Worm (Caenorhabditis elegans) whole organism, young adult: Measurements from ENCODE around the gene C08B6.14.

ENCODE experiments used
- C06A6.2 ChIP-seq: fragments of 200-800 bp; sonication (Bioruptor generic); conservative IDR thresholded peaks from 2 replicates; pipeline ENCODE4 v1.3.6; 2022; ENCODE audit warnings: missing genetic modification characterization, missing compliant biosample characterization
- D2030.7 ChIP-seq: fragments of 200-800 bp; sonication (Bioruptor generic); IDR thresholded peaks from 2 replicates; pipeline ENCODE4 v1.3.6; 2022; ENCODE audit warnings: missing genetic modification reagents, missing genetic modification characterization, missing compliant biosample characterization
- F22D6.2 ChIP-seq: sonication (generic microtip); optimal IDR thresholded peaks from 2 replicates; lab custom pipeline; 2016; ENCODE audit warnings: mild to moderate bottlenecking, missing genetic modification characterization, missing compliant biosample characterization
- F33H1.4 ChIP-seq: fragments of 200-800 bp; sonication (Bioruptor generic); IDR thresholded peaks from 2 replicates; pipeline ENCODE4 v1.3.6; 2022; ENCODE audit warnings: missing genetic modification reagents, missing genetic modification characterization, missing compliant biosample characterization
- F55B11.4 ChIP-seq: sonication (generic microtip); optimal IDR thresholded peaks from 2 replicates; lab custom pipeline; 2016; ENCODE audit warnings: missing compliant biosample characterization, missing genetic modification characterization, borderline replicate concordance; ENCODE audit not compliant: insufficient read depth
- F57A8.1 ChIP-seq: fragments of 200-800 bp; sonication (Bioruptor generic); optimal IDR thresholded peaks from 2 replicates; lab custom pipeline; 2018; ENCODE audit warnings: mild to moderate bottlenecking, missing genetic modification characterization, moderate library complexity, missing compliant biosample characterization
- K12H6.12 ChIP-seq: fragments of 200-800 bp; sonication (Bioruptor generic); optimal IDR thresholded peaks from 2 replicates; lab custom pipeline; 2018; ENCODE audit warnings: mild to moderate bottlenecking, missing genetic modification characterization, missing compliant biosample characterization
- T07F8.4 ChIP-seq: sonication (generic microtip); optimal IDR thresholded peaks from 2 replicates; lab custom pipeline; 2016; ENCODE audit warnings: mild to moderate bottlenecking, missing genetic modification characterization, moderate library complexity, missing compliant biosample characterization
- Y53F4B.3 ChIP-seq: fragments of 200-800 bp; sonication (Bioruptor generic); IDR thresholded peaks from 2 replicates; pipeline ENCODE4 v1.3.6; 2022; ENCODE audit warnings: missing genetic modification reagents, missing genetic modification characterization, missing compliant biosample characterization
- Y79H2A.3 ChIP-seq: fragments of 200-800 bp; sonication (Bioruptor generic); conservative IDR thresholded peaks from 2 replicates; pipeline ENCODE4 v1.3.6; 2022; ENCODE audit warnings: missing genetic modification reagents, missing genetic modification characterization, missing compliant biosample characterization
- Y95B8A.8 ChIP-seq: fragments of 200-800 bp; sonication (Bioruptor generic); IDR thresholded peaks from 2 replicates; pipeline ENCODE4 v1.3.6; 2022; ENCODE audit warnings: missing genetic modification reagents, missing genetic modification characterization, missing compliant biosample characterization
- aptf-3 ChIP-seq: fragments of 200-800 bp; sonication (Bioruptor generic); IDR thresholded peaks from 2 replicates; pipeline ENCODE4 v1.3.6; 2022; ENCODE audit warnings: missing genetic modification characterization, missing compliant biosample characterization
- atf-7 ChIP-seq: sonication (generic microtip); optimal IDR thresholded peaks from 2 replicates; lab custom pipeline; 2017; ENCODE audit warnings: mild to moderate bottlenecking, missing genetic modification characterization, missing compliant biosample characterization
- attf-3 ChIP-seq: fragments of 200-800 bp; sonication (Bioruptor generic); conservative IDR thresholded peaks from 2 replicates; pipeline ENCODE4 v1.3.6; 2022; ENCODE audit warnings: missing genetic modification reagents, missing genetic modification characterization, missing compliant biosample characterization
- cebp-2 ChIP-seq: fragments of 200-800 bp; sonication (Bioruptor generic); IDR thresholded peaks from 2 replicates; pipeline ENCODE4 v1.3.6; 2022; ENCODE audit warnings: missing genetic modification characterization, missing compliant biosample characterization
- ceh-27 ChIP-seq: fragments of 200-800 bp; sonication (Bioruptor generic); optimal IDR thresholded peaks from 2 replicates; lab custom pipeline; 2018; ENCODE audit warnings: mild to moderate bottlenecking, missing genetic modification characterization, moderate library complexity, missing compliant biosample characterization
- ceh-58 ChIP-seq: fragments of 200-800 bp; sonication (Bioruptor generic); IDR thresholded peaks from 2 replicates; pipeline ENCODE4 v1.3.6; 2022; ENCODE audit warnings: missing genetic modification characterization, missing compliant biosample characterization
- ceh-91 ChIP-seq: fragments of 200-800 bp; sonication (Bioruptor generic); IDR thresholded peaks from 2 replicates; pipeline ENCODE4 v1.3.6; 2022; ENCODE audit warnings: missing genetic modification reagents, missing genetic modification characterization, missing compliant biosample characterization
- dpl-1 ChIP-seq: fragments of 150-350 bp; optimal IDR thresholded peaks from 2 replicates; lab custom pipeline; 2014; ENCODE audit warnings: missing biosample characterization, missing genetic modification reagents, missing genetic modification characterization
- egrh-3 ChIP-seq: fragments of 200-800 bp; sonication (Bioruptor generic); IDR thresholded peaks from 2 replicates; pipeline ENCODE4 v1.3.6; 2022; ENCODE audit warnings: missing genetic modification reagents, missing genetic modification characterization, missing compliant biosample characterization
- ets-4 ChIP-seq: fragments of 200-800 bp; sonication (Bioruptor generic); optimal IDR thresholded peaks from 2 replicates; lab custom pipeline; 2018; ENCODE audit warnings: mild to moderate bottlenecking, missing genetic modification characterization, missing compliant biosample characterization
- gei-17 ChIP-seq: fragments of 200-800 bp; sonication (Bioruptor generic); optimal IDR thresholded peaks from 2 replicates; lab custom pipeline; 2018; ENCODE audit warnings: mild to moderate bottlenecking, missing genetic modification characterization, missing compliant biosample characterization
- him-1 ChIP-seq: sonication (generic microtip); optimal IDR thresholded peaks from 2 replicates; lab custom pipeline; 2016; ENCODE audit warnings: missing genotype, missing genetic modification reagents, missing genetic modification characterization, missing compliant biosample characterization
- hlh-26 ChIP-seq: fragments of 200-800 bp; sonication (Bioruptor generic); conservative IDR thresholded peaks from 2 replicates; pipeline ENCODE4 v1.3.6; 2022; ENCODE audit warnings: missing genetic modification reagents, missing genetic modification characterization, missing compliant biosample characterization
- hrde-1 ChIP-seq: sonication (generic microtip); optimal IDR thresholded peaks from 2 replicates; lab custom pipeline; 2016; ENCODE audit warnings: missing genetic modification characterization, mild to moderate bottlenecking, missing compliant biosample characterization, moderate library complexity, missing genotype, missing genetic modification reagents, borderline replicate concordance
- lag-1 ChIP-seq: fragments of 200-800 bp; sonication (Bioruptor generic); IDR thresholded peaks from 2 replicates; pipeline ENCODE4 v1.3.6; 2022; ENCODE audit warnings: missing genetic modification reagents, missing genetic modification characterization, missing compliant biosample characterization
- lin-26 ChIP-seq: fragments of 200-800 bp; sonication (Bioruptor generic); IDR thresholded peaks from 2 replicates; pipeline ENCODE4 v1.3.6; 2022; ENCODE audit warnings: missing genetic modification reagents, missing genetic modification characterization, missing compliant biosample characterization
- lin-35 ChIP-seq, 3 experiments: fragments of 150-350 bp in 2 of 3; sonication (generic microtip) in 1 of 3; optimal IDR thresholded peaks; 2 replicates each; lab custom pipeline; 2014 to 2018; ENCODE audit warnings: missing biosample characterization in 3 of 3, missing genetic modification characterization in 3 of 3, missing genetic modification reagents in 3 of 3
- lin-40 ChIP-seq: sonication (generic microtip); optimal IDR thresholded peaks from 2 replicates; lab custom pipeline; 2016; ENCODE audit warnings: missing genetic modification characterization, mild to moderate bottlenecking, missing compliant biosample characterization, missing genotype, missing genetic modification reagents
- madf-10 ChIP-seq: sonication (generic microtip); optimal IDR thresholded peaks from 2 replicates; lab custom pipeline; 2016; ENCODE audit warnings: mild to moderate bottlenecking, missing genetic modification characterization, missing compliant biosample characterization
- nhr-80 ChIP-seq: sonication (generic microtip); optimal IDR thresholded peaks from 2 replicates; lab custom pipeline; 2016; ENCODE audit warnings: missing genetic modification characterization, missing compliant biosample characterization
- nhr-90 ChIP-seq: sonication (generic microtip); optimal IDR thresholded peaks from 2 replicates; lab custom pipeline; 2016; ENCODE audit warnings: missing genotype, mild to moderate bottlenecking, missing genetic modification characterization, missing compliant biosample characterization
- pha-4 ChIP-seq: fragments of 150-350 bp; sonication (generic microtip); optimal IDR thresholded peaks from 2 replicates; lab custom pipeline; 2014; ENCODE audit warnings: missing biosample characterization, missing genetic modification reagents, missing genetic modification characterization
- rcor-1 ChIP-seq: fragments of 200-800 bp; sonication (Bioruptor generic); IDR thresholded peaks from 2 replicates; pipeline ENCODE4 v1.3.6; 2022; ENCODE audit warnings: missing genetic modification reagents, missing genetic modification characterization, missing compliant biosample characterization
- rpc-1 ChIP-seq, 2 experiments: fragments of 150-350 bp in 1 of 2; sonication (generic microtip) in 1 of 2; optimal IDR thresholded peaks; 2 replicates each; lab custom pipeline; 2014 to 2018; ENCODE audit warnings: missing biosample characterization in 1 of 2, missing genetic modification characterization in 1 of 2, missing genetic modification reagents in 1 of 2, missing genotype in 1 of 2
- snpc-1.1 ChIP-seq: sonication (generic microtip); optimal IDR thresholded peaks from 2 replicates; lab custom pipeline; 2017; ENCODE audit warnings: missing genetic modification characterization, mild to moderate bottlenecking, missing compliant biosample characterization, antibody characterized with exemption, moderate library complexity, missing genotype, missing genetic modification reagents; ENCODE audit not compliant: insufficient read depth
- somi-1 ChIP-seq: fragments of 200-800 bp; sonication (Bioruptor generic); optimal IDR thresholded peaks from 2 replicates; lab custom pipeline; 2018; ENCODE audit warnings: mild to moderate bottlenecking, missing genetic modification characterization, missing compliant biosample characterization
- tlf-1 ChIP-seq: fragments of 200-800 bp; sonication (Bioruptor generic); optimal IDR thresholded peaks from 2 replicates; lab custom pipeline; 2018; ENCODE audit warnings: mild to moderate bottlenecking, missing genetic modification characterization, missing compliant biosample characterization
- xnd-1 ChIP-seq: sonication (generic microtip); optimal IDR thresholded peaks from 2 replicates; lab custom pipeline; 2016; ENCODE audit warnings: missing genotype, missing genetic modification reagents, missing genetic modification characterization, missing compliant biosample characterization
- ztf-22 ChIP-seq: fragments of 200-800 bp; sonication (Bioruptor generic); optimal IDR thresholded peaks from 2 replicates; lab custom pipeline; 2018; ENCODE audit warnings: mild to moderate bottlenecking, missing genetic modification characterization, moderate library complexity, missing compliant biosample characterization

Gene C08B6.14

ce11 chrV:10094374-10094773 lies 7.4 kb downstream of the C08B6.14 start, which contains the start of gene srd-49:
Gene srd-49, plus strand, starts transcription at chrV:10094674.
- TF ChIP-seq gei-17 (GFP tag; lab: Kevin White, UChicago): no peak
- no peak for TF ChIP-seq snpc-1.1
- TF ChIP-seq somi-1 (GFP tag; lab: Kevin White, UChicago): no peak
- no peak for TF ChIP-seq Y53F4B.3 (GFP tag; lab: Robert Waterston, UW)
- TF ChIP-seq madf-10 (tag; lab: Kevin White, UChicago): no peak
- TF ChIP-seq attf-3 (GFP tag; lab: Robert Waterston, UW): no peak
- no peak for TF ChIP-seq C06A6.2 (GFP tag; lab: Robert Waterston, UW)
- no peak for TF ChIP-seq nhr-90 (tag; lab: Kevin White, UChicago)
- TF ChIP-seq him-1 (tag; lab: Kevin White, UChicago): no peak
- no peak for TF ChIP-seq hlh-26 (GFP tag; lab: Robert Waterston, UW)
- no peak for TF ChIP-seq ceh-27
- TF ChIP-seq D2030.7 (GFP tag; lab: Robert Waterston, UW): no peak
- no peak for TF ChIP-seq lin-26 (GFP tag; lab: Robert Waterston, UW)
- no peak for TF ChIP-seq xnd-1 (tag; lab: Kevin White, UChicago)
- TF ChIP-seq ztf-22 (GFP tag; lab: Kevin White, UChicago): no peak
- TF ChIP-seq T07F8.4 (tag; lab: Kevin White, UChicago): no peak
- no peak for TF ChIP-seq ets-4

- TF ChIP-seq lag-1 (GFP tag; lab: Robert Waterston, UW) (no peak), atf-7 (tag; lab: Kevin White, UChicago) (no peak), F33H1.4 (GFP tag; lab: Robert Waterston, UW) (no peak), hlh-26 (GFP tag; lab: Robert Waterston, UW) (no peak), dpl-1 (GFP tag; lab: Kevin White, UChicago) (no peak), tlf-1 (no peak)
These were observed 10.7 kb downstream of the C08B6.14 start, which contains the start of gene R04B5.11 for ce11 chrV:10091152-10091551. Gene R04B5.11, minus strand, starts transcription at chrV:10091252.

ce11 chrV:10090461-10090860 lies 11.4 kb downstream of the C08B6.14 start, which contains the start of gene R04B5.7:
Gene R04B5.7, minus strand, starts transcription at chrV:10090561.
- TF ChIP-seq K12H6.12: no peak
- TF ChIP-seq hrde-1 (tag; lab: Kevin White, UChicago): no peak
- no peak for TF ChIP-seq snpc-1.1
- TF ChIP-seq F22D6.2 (tag; lab: Kevin White, UChicago): no peak
- TF ChIP-seq Y79H2A.3 (GFP tag; lab: Robert Waterston, UW): no peak
- TF ChIP-seq F57A8.1 (GFP tag; lab: Kevin White, UChicago): no peak
- TF ChIP-seq, all 124 proteins: peak for 0

- no peak for TF ChIP-seq ceh-27
- peak; percentile 58 for TF ChIP-seq nhr-80 (tag; lab: Kevin White, UChicago)
- TF ChIP-seq lin-40 (tag; lab: Kevin White, UChicago): peak; percentile 33
These were observed 14.7 kb downstream of the C08B6.14 start, which contains the start of gene R04B5.5 for ce11 chrV:10087103-10087502. Gene R04B5.5, plus strand, starts transcription at chrV:10087480.

- TF ChIP-seq cebp-2 (GFP tag; lab: Robert Waterston, UW): no peak
- no peak for TF ChIP-seq lin-35 (GFP tag; optimal IDR thresholded peaks at IDR 0.05; lab: Kevin White, UChicago)
- no peak for TF ChIP-seq egrh-3 (GFP tag; lab: Robert Waterston, UW)
- TF ChIP-seq lin-40 (tag; lab: Kevin White, UChicago): no peak
- TF ChIP-seq ceh-91 (GFP tag; lab: Robert Waterston, UW): no peak
- no peak for TF ChIP-seq D2030.7 (GFP tag; lab: Robert Waterston, UW)
- TF ChIP-seq rpc-1 (optimal IDR thresholded peaks at IDR 0.05; lab: Kevin White, UChicago): no peak
- no peak for TF ChIP-seq rpc-1 (tag; optimal IDR thresholded peaks at IDR 0.05; lab: Kevin White, UChicago)
- no peak for TF ChIP-seq F55B11.4
- no peak for TF ChIP-seq ceh-58 (GFP tag; lab: Robert Waterston, UW)
- no peak for TF ChIP-seq pha-4 (tag; lab: Kevin White, UChicago)
- TF ChIP-seq attf-3 (GFP tag; lab: Robert Waterston, UW): no peak
- TF ChIP-seq aptf-3 (GFP tag; lab: Robert Waterston, UW): no peak
- no peak for TF ChIP-seq rcor-1 (GFP tag; lab: Robert Waterston, UW)
- no peak for TF ChIP-seq Y95B8A.8 (GFP tag; lab: Robert Waterston, UW)
- TF ChIP-seq ets-4: no peak
- no peak for TF ChIP-seq xnd-1 (tag; lab: Kevin White, UChicago)
These were observed 15.7 kb downstream of the C08B6.14 start for ce11 chrV:10086141-10086540.
